Fruit fly (Drosophila melanogaster) whole organism, adult: ENCODE results near the gene meru.

ENCODE experiments used
- CG11617 ChIP-seq: fragments of 200-800 bp; sonication (Bioruptor generic); optimal IDR thresholded peaks from 2 replicates; lab custom pipeline; 2017; ENCODE audit warnings: mild to moderate bottlenecking, missing biosample characterization, missing genetic modification reagents, missing genetic modification characterization
- Clk ChIP-seq: fragments of 200-800 bp; sonication (Bioruptor generic); optimal IDR thresholded peaks from 2 replicates; lab custom pipeline; 2017; ENCODE audit warnings: missing biosample characterization, missing genetic modification characterization
- bab1 ChIP-seq: fragments of 200-800 bp; sonication (Bioruptor generic); optimal IDR thresholded peaks from 3 replicates; lab custom pipeline; 2019; ENCODE audit warnings: missing biosample characterization, mild to moderate bottlenecking, missing genetic modification characterization, moderate library complexity
- kay ChIP-seq: fragments of 200-800 bp; sonication (Bioruptor generic); peaks from one replicate; lab custom pipeline; 2016; ENCODE audit warnings: missing biosample characterization, missing genetic modification characterization, borderline replicate concordance
- ovo ChIP-seq: fragments of 200-800 bp; sonication (Bioruptor generic); optimal IDR thresholded peaks from 2 replicates; lab custom pipeline; 2016; ENCODE audit warnings: missing biosample characterization, missing genetic modification characterization
- pad ChIP-seq: fragments of 200-800 bp; sonication (Bioruptor generic); optimal IDR thresholded peaks from 3 replicates; lab custom pipeline; 2017; ENCODE audit warnings: missing biosample characterization, missing genetic modification characterization, mild to moderate bottlenecking, moderate library complexity, missing genetic modification reagents
- toe ChIP-seq: fragments of 200-800 bp; sonication (Bioruptor generic); optimal IDR thresholded peaks from 2 replicates; lab custom pipeline; 2016; ENCODE audit warnings: missing biosample characterization, missing genetic modification characterization

dm6 chr3L:15893490-15893889 is 49.6 kb upstream of the meru start:
- no peak for TF ChIP-seq pad (GFP tag; lab: Kevin White, UChicago)
- no peak for TF ChIP-seq CG11617
- no peak for TF ChIP-seq kay (GFP tag; lab: Kevin White, UChicago)
- no peak for TF ChIP-seq toe
- TF ChIP-seq Clk (GFP tag; lab: Kevin White, UChicago), result no peak
- TF ChIP-seq bab1 (GFP tag; lab: Kevin White, UChicago), result no peak
- no peak for TF ChIP-seq ovo (GFP tag; lab: Kevin White, UChicago)
